Fruit fly (Drosophila melanogaster) whole organism, embryonic: ENCODE measurements around the gene sll.
A peak's percentile ranks its signal among the peaks of the same experiment; 100 is the strongest.

ENCODE experiments used
- BtbVII ChIP-seq: fragments of 200-800 bp; sonication (Bioruptor generic); optimal IDR thresholded peaks from 3 replicates; lab custom pipeline; 2017; ENCODE audit warnings: missing biosample characterization, mild to moderate bottlenecking, missing genetic modification characterization
- CG10267 ChIP-seq: fragments of 200-800 bp; sonication (Bioruptor generic); optimal IDR thresholded peaks from 2 replicates; lab custom pipeline; 2018; ENCODE audit warnings: missing biosample characterization, mild to moderate bottlenecking, missing genetic modification characterization, moderate library complexity
- CG11696 ChIP-seq: fragments of 200-800 bp; sonication (Bioruptor generic); IDR thresholded peaks from 2 replicates; pipeline ENCODE4 v1.3.6; 2022; ENCODE audit warnings: missing biosample characterization, missing genetic modification characterization
- CG12299 ChIP-seq: fragments of 200-800 bp; sonication (Bioruptor generic); optimal IDR thresholded peaks from 2 replicates; lab custom pipeline; 2018; ENCODE audit warnings: missing biosample characterization, mild to moderate bottlenecking, missing genetic modification characterization
- CG1233 ChIP-seq: fragments of 200-800 bp; sonication (Bioruptor generic); optimal IDR thresholded peaks from 4 replicates; lab custom pipeline; 2018; ENCODE audit warnings: missing biosample characterization, mild to moderate bottlenecking, missing genetic modification characterization
- CG13775 ChIP-seq: fragments of 200-800 bp; sonication (Bioruptor generic); optimal IDR thresholded peaks from 3 replicates; lab custom pipeline; 2017; ENCODE audit warnings: missing biosample characterization, mild to moderate bottlenecking, missing genetic modification characterization
- CG14710 ChIP-seq: fragments of 200-800 bp; sonication (Bioruptor generic); optimal IDR thresholded peaks from 3 replicates; lab custom pipeline; 2019; ENCODE audit warnings: missing biosample characterization, mild to moderate bottlenecking, missing genetic modification characterization, moderate library complexity
- CG15073 ChIP-seq: fragments of 200-800 bp; sonication (Bioruptor generic); optimal IDR thresholded peaks from 2 replicates; lab custom pipeline; 2016; ENCODE audit warnings: missing biosample characterization, missing genetic modification characterization
- CG15479 ChIP-seq: fragments of 200-800 bp; sonication (Bioruptor generic); optimal IDR thresholded peaks from 3 replicates; lab custom pipeline; 2019; ENCODE audit warnings: missing biosample characterization, mild to moderate bottlenecking, missing genetic modification characterization, moderate library complexity
- CG15696 ChIP-seq: fragments of 200-800 bp; sonication (Bioruptor generic); optimal IDR thresholded peaks from 2 replicates; lab custom pipeline; 2019; ENCODE audit warnings: missing biosample characterization, mild to moderate bottlenecking, missing genetic modification characterization, moderate library complexity
- CG30020 ChIP-seq: fragments of 200-800 bp; optimal IDR thresholded peaks from 2 replicates; lab custom pipeline; 2019; ENCODE audit warnings: missing biosample characterization, mild to moderate bottlenecking, missing genetic modification characterization, moderate library complexity
- CG3281 ChIP-seq: fragments of 200-800 bp; sonication (Bioruptor generic); optimal IDR thresholded peaks from 3 replicates; lab custom pipeline; 2017; ENCODE audit warnings: missing biosample characterization, mild to moderate bottlenecking, missing genetic modification characterization
- CG34422 ChIP-seq: fragments of 200-800 bp; sonication (Bioruptor generic); IDR thresholded peaks from 3 replicates; pipeline ENCODE4 v1.3.6; 2022; ENCODE audit warnings: missing biosample characterization, missing genetic modification characterization
- CG3726 ChIP-seq: fragments of 200-800 bp; sonication (Bioruptor generic); IDR thresholded peaks from 3 replicates; pipeline ENCODE4, ENCODE4 v1.3.6; 2022; ENCODE audit warnings: missing biosample characterization, missing genetic modification characterization
- CG3838 ChIP-seq: fragments of 200-800 bp; sonication (Bioruptor generic); optimal IDR thresholded peaks from 3 replicates; lab custom pipeline; 2016; ENCODE audit warnings: missing biosample characterization, missing genetic modification characterization
- CG4854 ChIP-seq: fragments of 200-800 bp; sonication (Bioruptor generic); optimal IDR thresholded peaks from 2 replicates; lab custom pipeline; 2016; ENCODE audit warnings: missing biosample characterization, missing genetic modification characterization, inconsistent platforms
- CG5953 ChIP-seq: fragments of 200-800 bp; sonication (Bioruptor generic); IDR thresholded peaks from 2 replicates; pipeline ENCODE4 v1.3.6; 2022; ENCODE audit warnings: missing biosample characterization, missing genetic modification characterization
- CG6175 ChIP-seq: fragments of 200-800 bp; sonication (Bioruptor generic); IDR thresholded peaks from 3 replicates; pipeline ENCODE4 v1.3.6; 2022; ENCODE audit warnings: missing biosample characterization, missing genetic modification characterization
- CG6689 ChIP-seq: fragments of 200-800 bp; sonication (Bioruptor generic); IDR thresholded peaks from 2 replicates; pipeline ENCODE4 v1.3.6; 2022; ENCODE audit warnings: missing biosample characterization, missing genetic modification characterization
- CG9437 ChIP-seq: fragments of 200-800 bp; sonication (Bioruptor generic); optimal IDR thresholded peaks from 2 replicates; lab custom pipeline; 2018; ENCODE audit warnings: missing biosample characterization, mild to moderate bottlenecking, missing genetic modification characterization
- D ChIP-seq, 2 experiments: fragments of 200-800 bp in 1 of 2; fragments of >200 bp in 1 of 2; sonication (Bioruptor generic) in 1 of 2; optimal IDR thresholded peaks; 2 replicates in 1 of 2; 3 replicates in 1 of 2; lab custom pipeline; 2017; ENCODE audit warnings: mild to moderate bottlenecking in 1 of 2, missing biosample characterization in 1 of 2, missing genetic modification characterization in 1 of 2, missing genetic modification reagents in 1 of 2
- Dbx ChIP-seq: fragments of 200-800 bp; sonication (Bioruptor generic); IDR thresholded peaks from 3 replicates; pipeline ENCODE4 v1.3.6; 2022; ENCODE audit warnings: missing biosample characterization, missing genetic modification characterization
- Doc3 ChIP-seq: fragments of 200-800 bp; sonication (Bioruptor generic); IDR thresholded peaks from 3 replicates; pipeline ENCODE4 v1.3.6; 2022; ENCODE audit warnings: missing biosample characterization, missing genetic modification characterization; ENCODE audit not compliant: partially characterized antibody
- Drgx ChIP-seq: fragments of 200-800 bp; sonication (Bioruptor generic); IDR thresholded peaks from 2 replicates; pipeline ENCODE4 v1.3.6; 2022; ENCODE audit warnings: missing biosample characterization, missing genetic modification characterization
- Fer3 ChIP-seq: fragments of 200-800 bp; sonication (Bioruptor generic); optimal IDR thresholded peaks from 2 replicates; lab custom pipeline; 2018; ENCODE audit warnings: missing biosample characterization, mild to moderate bottlenecking, missing genetic modification characterization, moderate library complexity
- Gsc ChIP-seq: fragments of 200-800 bp; sonication (Bioruptor generic); IDR thresholded peaks from 2 replicates; pipeline ENCODE4 v1.3.6; 2022; ENCODE audit warnings: missing biosample characterization, missing genetic modification characterization
- Hr78 ChIP-seq, 2 experiments: fragments of 200-800 bp in 1 of 2; fragments of >200 bp in 1 of 2; sonication (Bioruptor generic) in 1 of 2; optimal IDR thresholded peaks; 2 replicates each; lab custom pipeline; 2017 to 2019; ENCODE audit warnings: missing biosample characterization in 2 of 2, missing genetic modification characterization in 2 of 2, mild to moderate bottlenecking in 1 of 2, moderate library complexity in 1 of 2
- Kr ChIP-seq: fragments of 200-800 bp; sonication (Bioruptor generic); optimal IDR thresholded peaks from 2 replicates; lab custom pipeline; 2017; ENCODE audit warnings: missing biosample characterization, mild to moderate bottlenecking, missing genetic modification characterization
- MBD-R2 ChIP-seq: fragments of 200-800 bp; sonication (Bioruptor generic); IDR thresholded peaks from 2 replicates; pipeline ENCODE4 v1.3.6; 2022; ENCODE audit warnings: missing biosample characterization, missing genetic modification characterization
- Mes4 ChIP-seq: fragments of 200-800 bp; sonication (Bioruptor generic); optimal IDR thresholded peaks from 2 replicates; lab custom pipeline; 2016; ENCODE audit warnings: missing biosample characterization, missing genetic modification characterization
- Pdp1 ChIP-seq, 2 experiments: fragments of 200-800 bp; sonication (Bioruptor generic); optimal IDR thresholded peaks; 3 replicates each; lab custom pipeline; 2016; ENCODE audit warnings: missing biosample characterization in 2 of 2, missing genetic modification characterization in 2 of 2, mild to moderate bottlenecking in 1 of 2, moderate library complexity in 1 of 2
- ash1 ChIP-seq: fragments of 200-800 bp; sonication (Bioruptor generic); optimal IDR thresholded peaks from 2 replicates; lab custom pipeline; 2018; ENCODE audit warnings: missing biosample characterization, mild to moderate bottlenecking, missing genetic modification characterization
- cas ChIP-seq: fragments of 200-800 bp; sonication (Bioruptor generic); IDR thresholded peaks from 2 replicates; pipeline ENCODE4 v1.3.6; 2022; ENCODE audit warnings: missing biosample characterization, missing genetic modification characterization
- chinmo ChIP-seq: fragments of 200-800 bp; sonication (Bioruptor generic); IDR thresholded peaks from 4 replicates; pipeline ENCODE4 v1.3.6; 2022; ENCODE audit warnings: missing biosample characterization, missing genetic modification characterization; ENCODE audit not compliant: partially characterized antibody
- ci ChIP-seq: fragments of 200-800 bp; sonication (Bioruptor generic); IDR thresholded peaks from 3 replicates; pipeline ENCODE4 v1.3.6; 2022; ENCODE audit warnings: missing biosample characterization, missing genetic modification characterization
- danr ChIP-seq: fragments of 200-800 bp; sonication (Bioruptor generic); IDR thresholded peaks from 2 replicates; pipeline ENCODE4 v1.3.6; 2022; ENCODE audit warnings: missing biosample characterization, missing genetic modification characterization
- emc ChIP-seq: fragments of 200-800 bp; sonication (Bioruptor generic); optimal IDR thresholded peaks from 2 replicates; lab custom pipeline; 2016; ENCODE audit warnings: missing biosample characterization, missing genetic modification characterization
- eve ChIP-seq, 2 experiments: fragments of >200 bp; optimal IDR thresholded peaks; 2 replicates each; lab custom pipeline; 2017; ENCODE audit warnings: missing biosample characterization in 2 of 2, missing genetic modification characterization in 2 of 2
- ftz-f1 ChIP-seq: fragments of 200-800 bp; sonication (Bioruptor generic); optimal IDR thresholded peaks from 2 replicates; lab custom pipeline; 2016; ENCODE audit warnings: missing biosample characterization, missing genetic modification characterization
- gt ChIP-seq: fragments of 200-800 bp; sonication (Bioruptor generic); IDR thresholded peaks from 2 replicates; pipeline ENCODE4 v1.3.6; 2022; ENCODE audit warnings: missing biosample characterization, missing genetic modification characterization
- h ChIP-seq: fragments of >200 bp; optimal IDR thresholded peaks from 2 replicates; lab custom pipeline; 2017
- lola ChIP-seq, 3 experiments: fragments of >200 bp in 2 of 3; fragments of 200-800 bp in 1 of 3; sonication (Bioruptor generic) in 1 of 3; optimal IDR thresholded peaks; 2 replicates each; lab custom pipeline; 2017 to 2019; ENCODE audit warnings: missing biosample characterization in 3 of 3, missing genetic modification characterization in 3 of 3, mild to moderate bottlenecking in 1 of 3, moderate library complexity in 1 of 3
- p53 ChIP-seq: fragments of 200-800 bp; sonication (Bioruptor generic); optimal IDR thresholded peaks from 2 replicates; lab custom pipeline; 2016; ENCODE audit warnings: missing biosample characterization, missing genetic modification characterization
- pnt ChIP-seq: fragments of 200-800 bp; sonication (Bioruptor generic); optimal IDR thresholded peaks from 3 replicates; lab custom pipeline; 2016; ENCODE audit warnings: missing biosample characterization, missing genetic modification characterization
- row ChIP-seq: fragments of 200-800 bp; sonication (Bioruptor generic); IDR thresholded peaks from 3 replicates; pipeline ENCODE4 v1.3.6; 2022; ENCODE audit warnings: missing biosample characterization, missing genetic modification characterization
- tll ChIP-seq, 2 experiments: fragments of 200-800 bp in 1 of 2; fragments of >200 bp in 1 of 2; sonication (Bioruptor generic) in 1 of 2; optimal IDR thresholded peaks; 2 replicates each; lab custom pipeline; 2017 to 2019; ENCODE audit warnings: missing biosample characterization in 2 of 2, missing genetic modification characterization in 2 of 2, mild to moderate bottlenecking in 1 of 2, moderate library complexity in 1 of 2
- unpg ChIP-seq: fragments of 200-800 bp; sonication (Bioruptor generic); optimal IDR thresholded peaks from 3 replicates; lab custom pipeline; 2018; ENCODE audit warnings: missing biosample characterization, mild to moderate bottlenecking, missing genetic modification characterization, moderate library complexity
- vvl ChIP-seq: fragments of 200-800 bp; sonication (Bioruptor generic); IDR thresholded peaks from 2 replicates; pipeline ENCODE4 v1.3.6; 2022; ENCODE audit warnings: missing biosample characterization, missing genetic modification characterization
- wek ChIP-seq: fragments of 200-800 bp; sonication (Bioruptor generic); optimal IDR thresholded peaks from 3 replicates; lab custom pipeline; 2018; ENCODE audit warnings: missing biosample characterization, mild to moderate bottlenecking, missing genetic modification characterization, moderate library complexity
- zen ChIP-seq: fragments of 200-800 bp; sonication (Bioruptor generic); optimal IDR thresholded peaks from 3 replicates; lab custom pipeline; 2018; ENCODE audit warnings: missing biosample characterization, mild to moderate bottlenecking, missing genetic modification characterization, moderate library complexity

The sll gene

DNA sequence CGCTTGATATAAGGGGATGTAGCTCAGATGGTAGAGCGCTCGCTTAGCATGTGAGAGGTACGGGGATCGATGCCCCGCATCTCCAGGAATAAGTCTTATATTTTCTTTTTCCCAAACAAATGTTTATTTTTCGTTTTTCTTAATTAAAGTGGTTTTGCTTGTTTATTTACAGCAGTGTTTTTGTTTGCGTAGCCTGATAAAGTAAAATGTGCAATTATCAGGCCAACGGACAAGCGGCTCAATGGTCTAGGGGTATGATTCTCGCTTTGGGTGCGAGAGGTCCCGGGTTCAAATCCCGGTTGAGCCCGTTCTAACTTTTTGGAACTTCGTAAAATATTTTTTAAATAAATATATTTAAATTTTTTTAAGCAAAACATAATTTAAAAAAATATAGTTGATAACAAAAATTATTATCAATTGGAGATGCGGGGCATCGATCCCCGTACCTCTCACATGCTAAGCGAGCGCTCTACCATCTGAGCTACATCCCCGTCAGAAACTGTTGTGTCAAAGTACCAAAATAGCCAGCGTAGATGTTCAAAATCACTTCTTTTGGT, 13.9 kb downstream of the sll start (continued):
- TF ChIP-seq Hr78 (GFP tag; optimal IDR thresholded peaks at IDR 0.05; lab: Kevin White, UChicago) (peak in 1 of 2 experiments; percentile 0), cas (GFP tag; lab: Robert Waterston, UW) (no peak), CG6175 (GFP tag; lab: Robert Waterston, UW) (no peak), CG14710 (tag; lab: Kevin White, UChicago) (no peak), unpg (GFP tag; lab: Kevin White, UChicago) (peak; percentile 4), emc (GFP tag; lab: Kevin White, UChicago) (no peak), CG6689 (no peak), Doc3 (GFP tag; lab: Robert Waterston, UW) (peak; percentile 49; the same call in 1 of the 3 replicates), Mes4 (no peak), CG15696 (tag; lab: Kevin White, UChicago) (peak; percentile 8), lola (GFP tag; optimal IDR thresholded peaks at IDR 0.05; lab: Kevin White, UChicago) (no peak), CG3281 (GFP tag; lab: Kevin White, UChicago) (peak; percentile 18), gt (GFP tag; lab: Robert Waterston, UW) (no peak), CG10267 (tag; lab: Kevin White, UChicago) (peak; percentile 39), ci (no peak), zen (tag; lab: Kevin White, UChicago) (no peak), CG12299 (tag; lab: Kevin White, UChicago) (no peak), chinmo (GFP tag; lab: Robert Waterston, UW) (peak; percentile 56; the same call in 1 of the 4 replicates), CG9437 (GFP tag; lab: Kevin White, UChicago) (no peak), CG15073 (GFP tag; lab: Kevin White, UChicago) (no peak), CG11696 (GFP tag; lab: Robert Waterston, UW) (no peak), Pdp1 (GFP tag; optimal IDR thresholded peaks at IDR 0.05; lab: Kevin White, UChicago) (no peak), Dbx (no peak), CG3726 (no peak), ftz-f1 (GFP tag; lab: Kevin White, UChicago) (no peak), h (lab: Kevin White, UChicago) (no peak), ash1 (GFP tag; lab: Kevin White, UChicago) (no peak), Kr (GFP tag; lab: Kevin White, UChicago) (no peak), D (optimal IDR thresholded peaks at IDR 0.05; lab: Kevin White, UChicago) (no peak), D (GFP tag; optimal IDR thresholded peaks at IDR 0.05; lab: Kevin White, UChicago) (peak; percentile 4), CG30020 (no peak), eve (GFP tag; optimal IDR thresholded peaks at IDR 0.05; lab: Kevin White, UChicago) (peak in 1 of 2 experiments; percentile 17), pnt (GFP tag; lab: Kevin White, UChicago) (no peak), CG1233 (GFP tag; lab: Kevin White, UChicago) (no peak), BtbVII (GFP tag; lab: Kevin White, UChicago) (no peak), row (GFP tag; lab: Robert Waterston, UW) (no peak), tll (GFP tag; optimal IDR thresholded peaks at IDR 0.05; lab: Kevin White, UChicago) (no peak), danr (no peak), CG15479 (GFP tag; lab: Kevin White, UChicago) (no peak), CG13775 (GFP tag; lab: Kevin White, UChicago) (no peak), Gsc (no peak), Fer3 (no peak), CG4854 (GFP tag; lab: Kevin White, UChicago) (no peak), CG3838 (GFP tag; lab: Kevin White, UChicago) (no peak), wek (GFP tag; lab: Kevin White, UChicago) (no peak), MBD-R2 (no peak), p53 (GFP tag; lab: Kevin White, UChicago) (no peak), vvl (peak; percentile 62; the same call in 1 of the 2 replicates), Drgx (GFP tag; lab: Robert Waterston, UW) (peak; percentile 70), CG5953 (GFP tag; lab: Robert Waterston, UW) (no peak; the same call in 1 of the 2 replicates), CG34422 (no peak)
